Worm (Caenorhabditis elegans) whole organism, late embryonic: ENCODE measurements around the gene C17C3.6.

Experiments used
- K02D7.2 ChIP-seq: sonication (generic microtip); optimal IDR thresholded peaks from 2 replicates; lab custom pipeline; 2017; ENCODE audit warnings: mild to moderate bottlenecking, missing genetic modification characterization, missing compliant biosample characterization
- Y22D7AL.16 ChIP-seq: sonication (generic microtip); optimal IDR thresholded peaks from 2 replicates; lab custom pipeline; 2016; ENCODE audit warnings: missing genetic modification characterization, missing compliant biosample characterization
- ahr-1 ChIP-seq: sonication (generic microtip); optimal IDR thresholded peaks from 2 replicates; lab custom pipeline; 2016; ENCODE audit warnings: missing genetic modification characterization, missing compliant biosample characterization
- ama-1 ChIP-seq: fragments of 150-350 bp; optimal IDR thresholded peaks from 2 replicates; lab custom pipeline; 2014
- ceh-24 ChIP-seq: sonication (generic microtip); optimal IDR thresholded peaks from 2 replicates; lab custom pipeline; 2016; ENCODE audit warnings: mild to moderate bottlenecking, missing genetic modification characterization, missing compliant biosample characterization
- ceh-45 ChIP-seq: fragments of 200-800 bp; sonication (Bioruptor generic); IDR thresholded peaks from 2 replicates; pipeline ENCODE4 v1.3.6; 2022; ENCODE audit warnings: missing genetic modification reagents, missing genetic modification characterization, missing compliant biosample characterization
- ceh-48 ChIP-seq: sonication (generic microtip); optimal IDR thresholded peaks from 2 replicates; lab custom pipeline; 2016; ENCODE audit warnings: missing genetic modification characterization, inconsistent platforms, missing compliant biosample characterization
- ceh-9 ChIP-seq: sonication (generic microtip); optimal IDR thresholded peaks from 2 replicates; lab custom pipeline; 2016; ENCODE audit warnings: mild to moderate bottlenecking, missing genetic modification characterization, inconsistent platforms, missing compliant biosample characterization
- che-1 ChIP-seq: sonication (generic microtip); optimal IDR thresholded peaks from 2 replicates; lab custom pipeline; 2016; ENCODE audit warnings: mild to moderate bottlenecking, missing genetic modification characterization, missing compliant biosample characterization
- dmd-4 ChIP-seq: sonication (generic microtip); optimal IDR thresholded peaks from 2 replicates; lab custom pipeline; 2016; ENCODE audit warnings: borderline replicate concordance, missing genetic modification characterization, missing compliant biosample characterization
- elt-2 ChIP-seq: sonication (generic microtip); optimal IDR thresholded peaks from 2 replicates; lab custom pipeline; 2016; ENCODE audit warnings: missing genetic modification reagents, missing genetic modification characterization, missing compliant biosample characterization
- elt-4 ChIP-seq: sonication (generic microtip); optimal IDR thresholded peaks from 2 replicates; lab custom pipeline; 2016; ENCODE audit warnings: missing genetic modification characterization, missing compliant biosample characterization
- ets-4 ChIP-seq: sonication (generic microtip); optimal IDR thresholded peaks from 2 replicates; lab custom pipeline; 2016; ENCODE audit warnings: missing genetic modification characterization, missing compliant biosample characterization
- eyg-1 ChIP-seq: sonication (generic microtip); optimal IDR thresholded peaks from 2 replicates; lab custom pipeline; 2016; ENCODE audit warnings: missing genotype, missing genetic modification characterization, missing compliant biosample characterization
- fax-1 ChIP-seq: sonication (generic microtip); optimal IDR thresholded peaks from 2 replicates; lab custom pipeline; 2016; ENCODE audit warnings: missing genotype, missing genetic modification characterization, missing compliant biosample characterization
- gmeb-2 ChIP-seq: sonication (generic microtip); optimal IDR thresholded peaks from 2 replicates; lab custom pipeline; 2016; ENCODE audit warnings: missing genetic modification characterization, inconsistent platforms, missing compliant biosample characterization
- hlh-13 ChIP-seq: fragments of 200-800 bp; sonication (Bioruptor generic); optimal IDR thresholded peaks from 2 replicates; lab custom pipeline; 2018; ENCODE audit warnings: mild to moderate bottlenecking, missing genetic modification characterization, missing compliant biosample characterization
- hlh-30 ChIP-seq: sonication (generic microtip); optimal IDR thresholded peaks from 2 replicates; lab custom pipeline; 2017; ENCODE audit warnings: antibody characterized with exemption, missing genetic modification characterization, missing compliant biosample characterization; ENCODE audit not compliant: insufficient read depth
- hlh-6 ChIP-seq: sonication (generic microtip); optimal IDR thresholded peaks from 2 replicates; lab custom pipeline; 2016; ENCODE audit warnings: missing genotype, missing genetic modification characterization, missing compliant biosample characterization
- madf-2 ChIP-seq: sonication (generic microtip); optimal IDR thresholded peaks from 2 replicates; lab custom pipeline; 2017; ENCODE audit warnings: missing genetic modification characterization, missing compliant biosample characterization
- nfya-1 ChIP-seq: sonication (generic microtip); optimal IDR thresholded peaks from 2 replicates; lab custom pipeline; 2017; ENCODE audit warnings: missing genetic modification characterization, mild to moderate bottlenecking, missing compliant biosample characterization, antibody characterized with exemption, moderate library complexity
- nhr-11 ChIP-seq: fragments of 150-350 bp; optimal IDR thresholded peaks from 2 replicates; lab custom pipeline; 2014; ENCODE audit warnings: missing biosample characterization, missing genetic modification characterization
- npax-4 ChIP-seq: sonication (generic microtip); optimal IDR thresholded peaks from 2 replicates; lab custom pipeline; 2016; ENCODE audit warnings: missing genetic modification characterization, missing compliant biosample characterization
- pat-9 ChIP-seq: fragments of 200-800 bp; sonication (Bioruptor generic); optimal IDR thresholded peaks from 2 replicates; lab custom pipeline; 2018; ENCODE audit warnings: mild to moderate bottlenecking, missing genetic modification characterization, moderate library complexity, missing compliant biosample characterization
- pax-1 ChIP-seq: fragments of 150-350 bp; optimal IDR thresholded peaks from 2 replicates; lab custom pipeline; 2014; ENCODE audit warnings: missing biosample characterization, missing genetic modification characterization
- pha-2 ChIP-seq: sonication (generic microtip); optimal IDR thresholded peaks from 2 replicates; lab custom pipeline; 2017; ENCODE audit warnings: mild to moderate bottlenecking, missing genetic modification characterization, missing compliant biosample characterization
- pha-4 ChIP-seq: fragments of 150-350 bp; optimal IDR thresholded peaks from 2 replicates; lab custom pipeline; 2018; ENCODE audit warnings: missing biosample characterization, missing genetic modification reagents, missing genetic modification characterization
- pqm-1 ChIP-seq: sonication (generic microtip); optimal IDR thresholded peaks from 2 replicates; lab custom pipeline; 2016; ENCODE audit warnings: missing genetic modification characterization, missing compliant biosample characterization
- ref-2 ChIP-seq: sonication (generic microtip); optimal IDR thresholded peaks from 2 replicates; lab custom pipeline; 2016; ENCODE audit warnings: missing genetic modification characterization, missing compliant biosample characterization
- rnt-1 ChIP-seq: sonication (generic microtip); optimal IDR thresholded peaks from 2 replicates; lab custom pipeline; 2016; ENCODE audit warnings: missing genetic modification characterization, missing compliant biosample characterization
- sdc-2 ChIP-seq: sonication (generic microtip); optimal IDR thresholded peaks from 2 replicates; lab custom pipeline; 2016; ENCODE audit warnings: missing genotype, missing genetic modification characterization, missing compliant biosample characterization
- sox-2 ChIP-seq: fragments of 200-800 bp; sonication (Bioruptor generic); IDR thresholded peaks from 2 replicates; pipeline ENCODE4 v1.3.6; 2022; ENCODE audit warnings: missing genetic modification reagents, missing genetic modification characterization, missing compliant biosample characterization
- syd-9 ChIP-seq: sonication (generic microtip); optimal IDR thresholded peaks from 2 replicates; lab custom pipeline; 2016; ENCODE audit warnings: mild to moderate bottlenecking, missing genetic modification characterization, moderate library complexity, missing compliant biosample characterization
- tbx-7 ChIP-seq: sonication (generic microtip); optimal IDR thresholded peaks from 2 replicates; lab custom pipeline; 2016; ENCODE audit warnings: missing genotype, missing genetic modification characterization, missing compliant biosample characterization
- ttx-3 ChIP-seq: sonication (generic microtip); optimal IDR thresholded peaks from 2 replicates; lab custom pipeline; 2016; ENCODE audit warnings: missing genetic modification reagents, missing genetic modification characterization, missing compliant biosample characterization
- unc-42 ChIP-seq: sonication (generic microtip); optimal IDR thresholded peaks from 2 replicates; lab custom pipeline; 2016; ENCODE audit warnings: missing genotype, missing genetic modification characterization, missing compliant biosample characterization
- unc-55 ChIP-seq: sonication (generic microtip); optimal IDR thresholded peaks from 2 replicates; lab custom pipeline; 2017; ENCODE audit warnings: missing biosample characterization, missing genetic modification reagents, missing genetic modification characterization
- unc-86 ChIP-seq: sonication (generic microtip); optimal IDR thresholded peaks from 2 replicates; lab custom pipeline; 2016; ENCODE audit warnings: missing genetic modification characterization, missing compliant biosample characterization
- zip-5 ChIP-seq: sonication (generic microtip); optimal IDR thresholded peaks from 2 replicates; lab custom pipeline; 2016; ENCODE audit warnings: missing genetic modification characterization, missing compliant biosample characterization

The C17C3.6 gene

ce11 chrII:5549746-5550145 lies at the start of gene C17C3.6:
Gene C17C3.6, plus strand, starts transcription at chrII:5550046.
- TF ChIP-seq ttx-3 (tag; lab: Kevin White, UChicago), result no peak
- TF ChIP-seq pha-2 (tag; lab: Kevin White, UChicago), result no peak
- TF ChIP-seq ceh-9 (tag; lab: Kevin White, UChicago), result no peak
- no peak for TF ChIP-seq pat-9 (tag; lab: Kevin White, UChicago)
- no peak for TF ChIP-seq tbx-7
- no peak for TF ChIP-seq ahr-1
- no peak for TF ChIP-seq ceh-45 (GFP tag; lab: Robert Waterston, UW)
- no peak for TF ChIP-seq Y22D7AL.16 (tag; lab: Kevin White, UChicago)
- TF ChIP-seq dmd-4 (tag; lab: Kevin White, UChicago), result no peak
- no peak for TF ChIP-seq ceh-24 (tag; lab: Kevin White, UChicago)
- TF ChIP-seq che-1 (tag; lab: Kevin White, UChicago), result no peak
- no peak for TF ChIP-seq ceh-48 (tag; lab: Kevin White, UChicago)
- no peak for TF ChIP-seq hlh-6 (tag; lab: Kevin White, UChicago)
- no peak for TF ChIP-seq ama-1
- TF ChIP-seq rnt-1, result no peak
- TF ChIP-seq zip-5 (tag; lab: Kevin White, UChicago), result no peak
- TF ChIP-seq gmeb-2 (tag; lab: Kevin White, UChicago), result no peak
- TF ChIP-seq, all 69 proteins: peak for 0

DNA sequence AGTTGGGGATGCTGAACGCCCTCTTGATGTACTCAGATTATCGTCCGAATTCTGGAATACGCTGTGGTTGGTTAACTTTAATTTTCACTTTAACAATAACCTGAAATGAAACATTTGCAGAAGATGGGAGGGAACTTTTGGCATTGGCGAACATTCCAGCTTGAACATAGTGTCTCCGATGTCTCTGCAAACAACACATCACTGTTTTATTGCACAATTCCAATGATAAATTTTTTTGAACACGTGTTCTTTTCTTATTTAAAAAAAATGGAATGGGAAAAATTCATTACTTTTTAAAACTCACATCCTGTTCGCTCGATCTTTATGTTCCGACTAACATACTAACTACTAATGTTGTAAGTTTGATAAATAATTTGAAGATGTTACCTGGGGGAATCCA lies 49.4 kb upstream of the C17C3.6 start, which contains the start of gene fzy-1:
fzy-1 (plus strand) TSS at position 301 of the 400 bp plus-strand sequence.
- no peak for TF ChIP-seq madf-2
- no peak for TF ChIP-seq hlh-13 (GFP tag; lab: Kevin White, UChicago)
- TF ChIP-seq npax-4, result no peak
- TF ChIP-seq unc-55 (GFP tag; lab: Kevin White, UChicago), result no peak
- TF ChIP-seq unc-86, result no peak
- TF ChIP-seq pax-1 (tag; lab: Kevin White, UChicago), result no peak
- TF ChIP-seq nhr-11 (tag; lab: Kevin White, UChicago), result no peak
- no peak for TF ChIP-seq pha-4 (tag; lab: Kevin White, UChicago)
- no peak for TF ChIP-seq eyg-1 (tag; lab: Kevin White, UChicago)
- TF ChIP-seq pqm-1, result no peak
- no peak for TF ChIP-seq hlh-30
- TF ChIP-seq fax-1, result no peak
- no peak for TF ChIP-seq ets-4 (tag; lab: Kevin White, UChicago)
- TF ChIP-seq syd-9 (tag; lab: Kevin White, UChicago), result no peak
- no peak for TF ChIP-seq K02D7.2 (tag; lab: Kevin White, UChicago)
- no peak for TF ChIP-seq sdc-2 (tag; lab: Kevin White, UChicago)
- TF ChIP-seq gmeb-2 (tag; lab: Kevin White, UChicago), result no peak
- no peak for TF ChIP-seq ref-2 (tag; lab: Kevin White, UChicago)

DNA sequence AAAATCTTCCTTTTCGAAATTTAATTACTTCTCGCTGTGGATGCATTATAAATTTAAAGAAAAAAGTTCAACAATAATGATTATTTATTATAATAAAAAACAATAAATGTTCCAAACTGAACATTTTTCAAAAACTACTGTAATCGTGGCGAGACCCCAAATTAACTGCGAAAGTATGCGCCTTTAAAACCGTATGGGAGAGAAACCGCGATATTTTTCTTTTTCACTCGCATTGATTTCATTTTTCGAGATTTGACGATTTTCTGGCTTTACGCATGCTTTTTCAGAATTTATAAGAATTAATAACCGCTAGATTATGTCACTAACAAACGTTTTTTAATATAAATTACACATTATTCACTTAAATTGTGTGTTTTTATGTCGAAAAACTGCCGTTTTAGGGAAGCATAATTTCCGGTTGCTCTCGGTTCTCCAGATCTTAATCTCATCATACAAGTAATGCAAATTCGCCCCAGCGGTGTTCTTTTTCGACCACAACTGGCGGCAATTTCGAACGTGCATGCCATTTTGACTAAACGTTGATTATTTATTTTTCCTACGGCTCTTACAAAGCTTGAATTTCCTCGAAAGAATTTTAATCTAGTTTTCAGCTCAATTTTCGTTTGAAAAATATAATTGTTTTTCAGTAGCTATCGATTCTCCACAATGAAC lies 48.7 kb upstream of the C17C3.6 start, which contains the start of gene F12A10.8:
F12A10.8 (minus strand) TSS at position 79 of the 672 bp plus-strand sequence.
- TF ChIP-seq nfya-1 (tag; lab: Kevin White, UChicago), result no peak
- no peak for TF ChIP-seq sox-2
- TF ChIP-seq zip-5 (tag; lab: Kevin White, UChicago), result no peak
- peak; percentile 81 for TF ChIP-seq unc-42 (tag; lab: Kevin White, UChicago)

- TF ChIP-seq elt-4, result no peak
- TF ChIP-seq elt-2 (tag; lab: Kevin White, UChicago), result peak; percentile 74
These were observed 46.1 kb upstream of the C17C3.6 start, which contains the start of gene cyp-44A1 for ce11 chrII:5503760-5504159. Gene cyp-44A1, plus strand, starts transcription at chrII:5504044.
